Worm (Caenorhabditis elegans): ENCODE measurements around the gene him-3.

ce11 chrIV:6997918-6998317 lies 20.6 kb downstream of the him-3 start:
- TF ChIP-seq sma-3 (GFP tag; optimal IDR thresholded peaks at IDR 0.05): no peak
- TF ChIP-seq egl-27 (tag; optimal IDR thresholded peaks at IDR 0.05): no peak
- no peak for TF ChIP-seq nhr-129 (tag; optimal IDR thresholded peaks at IDR 0.05)
- TF ChIP-seq zag-1 (tag; optimal IDR thresholded peaks at IDR 0.05): no peak
- TF ChIP-seq aly-2 (tag; optimal IDR thresholded peaks at IDR 0.05): no peak

All from whole organism, L2 larva.